Worm (Caenorhabditis elegans) whole organism, mixed stage, embryonic: ENCODE measurements around the gene ZK370.6.

Source experiments
- M03D4.4 ChIP-seq: sonication (generic microtip); optimal IDR thresholded peaks from 2 replicates; lab custom pipeline; 2017; ENCODE audit warnings: mild to moderate bottlenecking, missing genetic modification characterization, missing compliant biosample characterization
- bed-3 ChIP-seq: fragments of 200-800 bp; sonication (Bioruptor generic); optimal IDR thresholded peaks from 3 replicates; lab custom pipeline; 2018; ENCODE audit warnings: mild to moderate bottlenecking, missing genetic modification characterization, moderate library complexity, missing compliant biosample characterization
- ces-1 ChIP-seq: fragments of 150-350 bp; optimal IDR thresholded peaks from 2 replicates; lab custom pipeline; 2014; ENCODE audit warnings: missing biosample characterization, missing genetic modification reagents, missing genetic modification characterization
- cnd-1 ChIP-seq: fragments of 200-800 bp; sonication (Bioruptor generic); optimal IDR thresholded peaks from 2 replicates; lab custom pipeline; 2018; ENCODE audit warnings: mild to moderate bottlenecking, missing genetic modification characterization, missing compliant biosample characterization
- elt-1 ChIP-seq: sonication (generic microtip); optimal IDR thresholded peaks from 2 replicates; lab custom pipeline; 2017; ENCODE audit warnings: missing genetic modification characterization, mild to moderate bottlenecking, missing compliant biosample characterization, antibody characterized with exemption, moderate library complexity, borderline replicate concordance; ENCODE audit not compliant: insufficient read depth
- elt-3 ChIP-seq: fragments of 150-350 bp; optimal IDR thresholded peaks from 2 replicates; lab custom pipeline; 2014; ENCODE audit warnings: missing biosample characterization, missing genetic modification characterization
- ham-2 ChIP-seq: fragments of 200-800 bp; sonication (Bioruptor generic); optimal IDR thresholded peaks from 2 replicates; lab custom pipeline; 2018; ENCODE audit warnings: mild to moderate bottlenecking, missing genetic modification characterization, missing compliant biosample characterization
- lin-32 ChIP-seq: fragments of 200-800 bp; sonication (Bioruptor generic); optimal IDR thresholded peaks from 2 replicates; lab custom pipeline; 2018; ENCODE audit warnings: mild to moderate bottlenecking, missing genetic modification characterization, missing compliant biosample characterization
- lsy-2 ChIP-seq: fragments of 150-350 bp; optimal IDR thresholded peaks from 2 replicates; lab custom pipeline; 2014; ENCODE audit warnings: missing biosample characterization, missing genetic modification characterization
- mab-5 ChIP-seq: fragments of 150-350 bp; optimal IDR thresholded peaks from 2 replicates; lab custom pipeline; 2014; ENCODE audit warnings: missing biosample characterization, missing genetic modification characterization
- mls-2 ChIP-seq: sonication (generic microtip); optimal IDR thresholded peaks from 2 replicates; lab custom pipeline; 2016; ENCODE audit warnings: mild to moderate bottlenecking, missing genetic modification characterization, moderate library complexity, missing compliant biosample characterization
- nhr-28 ChIP-seq: fragments of 150-350 bp; optimal IDR thresholded peaks from 2 replicates; lab custom pipeline; 2014; ENCODE audit warnings: missing biosample characterization, missing genetic modification characterization
- sem-2 ChIP-seq: fragments of 200-800 bp; sonication (Bioruptor generic); optimal IDR thresholded peaks from 2 replicates; lab custom pipeline; 2018; ENCODE audit warnings: mild to moderate bottlenecking, missing genetic modification characterization, missing compliant biosample characterization
- snpc-4 ChIP-seq: fragments of 150-350 bp; optimal IDR thresholded peaks from 2 replicates; lab custom pipeline; 2014; ENCODE audit warnings: missing biosample characterization, missing genetic modification characterization
- tbx-8 ChIP-seq: fragments of 200-800 bp; sonication (Bioruptor generic); optimal IDR thresholded peaks from 2 replicates; lab custom pipeline; 2018; ENCODE audit warnings: mild to moderate bottlenecking, missing genetic modification characterization, moderate library complexity, missing compliant biosample characterization
- ztf-11 ChIP-seq: fragments of 150-350 bp; optimal IDR thresholded peaks from 2 replicates; lab custom pipeline; 2014; ENCODE audit warnings: missing biosample characterization, missing genetic modification characterization

Gene ZK370.6

ce11 chrIII:8696680-8697079 lies 47.0 kb downstream of the ZK370.6 start:
- TF ChIP-seq ham-2 (GFP tag; lab: Kevin White, UChicago), result no peak
- TF ChIP-seq tbx-8 (GFP tag; lab: Kevin White, UChicago), result no peak
- TF ChIP-seq bed-3 (GFP tag; lab: Kevin White, UChicago), result no peak

- no peak for TF ChIP-seq M03D4.4 (tag; lab: Kevin White, UChicago)
- TF ChIP-seq nhr-28, result no peak
- TF ChIP-seq snpc-4, result no peak
- TF ChIP-seq bed-3 (GFP tag; lab: Kevin White, UChicago), result no peak
- no peak for TF ChIP-seq cnd-1 (tag; lab: Kevin White, UChicago)
- TF ChIP-seq elt-1 (tag; lab: Kevin White, UChicago), result no peak
- TF ChIP-seq ztf-11 (tag; lab: Kevin White, UChicago), result no peak
- TF ChIP-seq sem-2 (GFP tag; lab: Kevin White, UChicago), result no peak
- no peak for TF ChIP-seq mab-5 (tag; lab: Kevin White, UChicago)
- no peak for TF ChIP-seq lin-32 (GFP tag; lab: Kevin White, UChicago)
- TF ChIP-seq mls-2 (tag; lab: Kevin White, UChicago), result no peak
- TF ChIP-seq elt-3, result no peak
- TF ChIP-seq ces-1 (GFP tag; lab: Kevin White, UChicago), result no peak
- TF ChIP-seq lsy-2 (tag; lab: Kevin White, UChicago), result no peak
- TF ChIP-seq tbx-8 (GFP tag; lab: Kevin White, UChicago), result no peak
These were observed 50.3 kb downstream of the ZK370.6 start, which contains the start of gene B0303.7 for ce11 chrIII:8693322-8693721. TSS of gene B0303.7 (plus strand) at chrIII:8693622.
